Worm (Caenorhabditis elegans) whole organism, mixed stage, embryonic: Measurements from ENCODE around the gene Y39A1A.27.

ENCODE experiments used
- M03D4.4 ChIP-seq: sonication (generic microtip); optimal IDR thresholded peaks from 2 replicates; lab custom pipeline; 2017; ENCODE audit warnings: mild to moderate bottlenecking, missing genetic modification characterization, missing compliant biosample characterization
- bed-3 ChIP-seq: fragments of 200-800 bp; sonication (Bioruptor generic); optimal IDR thresholded peaks from 3 replicates; lab custom pipeline; 2018; ENCODE audit warnings: mild to moderate bottlenecking, missing genetic modification characterization, moderate library complexity, missing compliant biosample characterization
- blmp-1 ChIP-seq: fragments of 150-350 bp; optimal IDR thresholded peaks from 2 replicates; lab custom pipeline; 2014; ENCODE audit warnings: missing biosample characterization, missing genetic modification characterization
- ceh-39 ChIP-seq: fragments of 150-350 bp; optimal IDR thresholded peaks from 2 replicates; lab custom pipeline; 2014; ENCODE audit warnings: missing biosample characterization, missing genetic modification characterization
- ceh-43 ChIP-seq: fragments of 200-800 bp; sonication (Bioruptor generic); optimal IDR thresholded peaks from 2 replicates; lab custom pipeline; 2018; ENCODE audit warnings: mild to moderate bottlenecking, missing genetic modification characterization, moderate library complexity, missing compliant biosample characterization
- ceh-83 ChIP-seq: fragments of 200-800 bp; sonication (Bioruptor generic); optimal IDR thresholded peaks from 2 replicates; lab custom pipeline; 2018; ENCODE audit warnings: mild to moderate bottlenecking, missing genetic modification characterization, missing compliant biosample characterization
- ces-1 ChIP-seq: fragments of 150-350 bp; optimal IDR thresholded peaks from 2 replicates; lab custom pipeline; 2014; ENCODE audit warnings: missing biosample characterization, missing genetic modification reagents, missing genetic modification characterization
- cnd-1 ChIP-seq: fragments of 200-800 bp; sonication (Bioruptor generic); optimal IDR thresholded peaks from 2 replicates; lab custom pipeline; 2018; ENCODE audit warnings: mild to moderate bottlenecking, missing genetic modification characterization, missing compliant biosample characterization
- drap-1 ChIP-seq: fragments of 200-800 bp; sonication (Bioruptor generic); optimal IDR thresholded peaks from 3 replicates; lab custom pipeline; 2018; ENCODE audit warnings: mild to moderate bottlenecking, missing genetic modification characterization, missing compliant biosample characterization
- elt-1 ChIP-seq: sonication (generic microtip); optimal IDR thresholded peaks from 2 replicates; lab custom pipeline; 2017; ENCODE audit warnings: missing genetic modification characterization, mild to moderate bottlenecking, missing compliant biosample characterization, antibody characterized with exemption, moderate library complexity, borderline replicate concordance; ENCODE audit not compliant: insufficient read depth
- elt-3 ChIP-seq: fragments of 150-350 bp; optimal IDR thresholded peaks from 2 replicates; lab custom pipeline; 2014; ENCODE audit warnings: missing biosample characterization, missing genetic modification characterization
- flh-1 ChIP-seq: fragments of 200-800 bp; sonication (Bioruptor generic); optimal IDR thresholded peaks from 2 replicates; lab custom pipeline; 2018; ENCODE audit warnings: mild to moderate bottlenecking, missing genetic modification characterization, moderate library complexity, missing compliant biosample characterization
- ham-2 ChIP-seq: fragments of 200-800 bp; sonication (Bioruptor generic); optimal IDR thresholded peaks from 2 replicates; lab custom pipeline; 2018; ENCODE audit warnings: mild to moderate bottlenecking, missing genetic modification characterization, missing compliant biosample characterization
- hlh-1 ChIP-seq: fragments of 150-350 bp; optimal IDR thresholded peaks from 2 replicates; lab custom pipeline; 2014; ENCODE audit warnings: missing biosample characterization, missing genetic modification reagents, missing genetic modification characterization
- lin-13 ChIP-seq: fragments of 150-350 bp; optimal IDR thresholded peaks from 2 replicates; lab custom pipeline; 2014; ENCODE audit warnings: missing biosample characterization, missing genetic modification characterization
- lin-32 ChIP-seq: fragments of 200-800 bp; sonication (Bioruptor generic); optimal IDR thresholded peaks from 2 replicates; lab custom pipeline; 2018; ENCODE audit warnings: mild to moderate bottlenecking, missing genetic modification characterization, missing compliant biosample characterization
- lsy-2 ChIP-seq: fragments of 150-350 bp; optimal IDR thresholded peaks from 2 replicates; lab custom pipeline; 2014; ENCODE audit warnings: missing biosample characterization, missing genetic modification characterization
- mab-5 ChIP-seq: fragments of 150-350 bp; optimal IDR thresholded peaks from 2 replicates; lab custom pipeline; 2014; ENCODE audit warnings: missing biosample characterization, missing genetic modification characterization
- mep-1 ChIP-seq: fragments of 150-350 bp; optimal IDR thresholded peaks from 2 replicates; lab custom pipeline; 2017; ENCODE audit warnings: missing biosample characterization, missing genetic modification reagents, missing genetic modification characterization, inconsistent platforms
- mls-2 ChIP-seq: sonication (generic microtip); optimal IDR thresholded peaks from 2 replicates; lab custom pipeline; 2016; ENCODE audit warnings: mild to moderate bottlenecking, missing genetic modification characterization, moderate library complexity, missing compliant biosample characterization
- nhr-2 ChIP-seq: fragments of 150-350 bp; optimal IDR thresholded peaks from 2 replicates; lab custom pipeline; 2014; ENCODE audit warnings: missing biosample characterization, missing genetic modification characterization
- nhr-237 ChIP-seq: fragments of 150-350 bp; optimal IDR thresholded peaks from 2 replicates; lab custom pipeline; 2014; ENCODE audit warnings: missing biosample characterization, missing genetic modification characterization
- nhr-76 ChIP-seq: sonication (generic microtip); optimal IDR thresholded peaks from 2 replicates; lab custom pipeline; 2017; ENCODE audit warnings: missing biosample characterization, missing genetic modification characterization
- pha-4 ChIP-seq: fragments of 150-350 bp; optimal IDR thresholded peaks from 2 replicates; lab custom pipeline; 2018; ENCODE audit warnings: missing biosample characterization, missing genetic modification reagents, missing genetic modification characterization
- sem-2 ChIP-seq: fragments of 200-800 bp; sonication (Bioruptor generic); optimal IDR thresholded peaks from 2 replicates; lab custom pipeline; 2018; ENCODE audit warnings: mild to moderate bottlenecking, missing genetic modification characterization, missing compliant biosample characterization
- snpc-4 ChIP-seq: fragments of 150-350 bp; optimal IDR thresholded peaks from 2 replicates; lab custom pipeline; 2014; ENCODE audit warnings: missing biosample characterization, missing genetic modification characterization
- sptf-1 ChIP-seq: sonication (generic microtip); optimal IDR thresholded peaks from 2 replicates; lab custom pipeline; 2017; ENCODE audit warnings: mild to moderate bottlenecking, missing genetic modification characterization, moderate library complexity, missing compliant biosample characterization
- tbx-8 ChIP-seq: fragments of 200-800 bp; sonication (Bioruptor generic); optimal IDR thresholded peaks from 2 replicates; lab custom pipeline; 2018; ENCODE audit warnings: mild to moderate bottlenecking, missing genetic modification characterization, moderate library complexity, missing compliant biosample characterization
- unc-120 ChIP-seq: sonication (generic microtip); optimal IDR thresholded peaks from 2 replicates; lab custom pipeline; 2017; ENCODE audit warnings: missing genetic modification characterization, missing compliant biosample characterization; ENCODE audit not compliant: poor library complexity, severe bottlenecking
- unc-62 ChIP-seq: fragments of 150-350 bp; optimal IDR thresholded peaks from 2 replicates; lab custom pipeline; 2014; ENCODE audit warnings: missing biosample characterization, missing genetic modification reagents, missing genetic modification characterization
- zip-8 ChIP-seq: fragments of 150-350 bp; optimal IDR thresholded peaks from 2 replicates; lab custom pipeline; 2014; ENCODE audit warnings: missing biosample characterization, missing genetic modification characterization
- ztf-11 ChIP-seq: fragments of 150-350 bp; optimal IDR thresholded peaks from 2 replicates; lab custom pipeline; 2014; ENCODE audit warnings: missing biosample characterization, missing genetic modification characterization

Y39A1A.27 gene

DNA sequence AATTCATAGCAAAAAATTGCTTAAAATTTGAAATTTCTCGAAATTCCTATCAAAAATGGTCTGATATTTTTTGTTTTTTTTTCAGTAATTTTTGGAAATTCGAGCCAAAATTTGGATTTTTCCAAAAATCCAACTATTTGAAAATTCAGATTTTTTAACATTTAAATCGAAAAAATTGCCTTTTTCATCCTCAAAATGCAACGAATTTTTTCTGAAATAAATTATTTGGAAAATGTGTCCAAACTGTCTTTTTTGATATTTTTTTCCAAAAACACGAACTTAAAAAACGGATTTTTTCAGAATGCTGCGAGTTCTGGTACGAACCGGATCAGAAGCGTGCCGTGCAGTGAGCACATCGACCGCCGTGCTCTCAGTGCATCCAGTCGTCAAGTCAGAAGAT is 23.6 kb upstream of the Y39A1A.27 start, which contains the start of gene mrpl-22:
TSS of gene mrpl-22 (plus strand) at position 301 of the 400 bp plus-strand sequence.
- no peak for TF ChIP-seq elt-3 (tag; lab: Kevin White, UChicago)
- no peak for TF ChIP-seq mep-1
- TF ChIP-seq ces-1 (GFP tag; lab: Kevin White, UChicago) = no peak
- TF ChIP-seq unc-62 = no peak
- TF ChIP-seq nhr-237 = no peak
- TF ChIP-seq mls-2 (tag; lab: Kevin White, UChicago) = no peak
- no peak for TF ChIP-seq lsy-2
- no peak for TF ChIP-seq lin-32 (GFP tag; lab: Kevin White, UChicago)

DNA sequence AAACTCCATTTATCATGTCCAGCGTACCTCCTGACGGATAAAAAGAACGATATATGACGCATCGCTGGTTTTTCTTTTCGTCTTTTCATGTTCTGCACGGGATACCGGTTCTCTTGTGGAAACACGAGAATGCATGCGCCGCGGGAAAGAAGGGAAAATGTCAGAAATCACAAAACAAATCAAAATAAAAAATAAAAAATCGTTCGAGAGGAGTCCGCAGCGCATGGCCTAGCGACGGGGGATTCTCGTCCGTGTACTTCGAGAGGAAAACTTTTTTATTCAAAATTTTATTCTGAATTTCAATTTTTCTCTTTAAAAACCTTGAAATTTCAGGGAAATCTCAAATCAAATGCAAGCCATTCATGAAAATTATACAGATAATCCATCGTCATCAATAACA is 17.6 kb upstream of the Y39A1A.27 start, which contains the start of the genes lron-10 and hpr-9:
TSS of gene lron-10 (minus strand) at position 162 of the 400 bp plus-strand sequence.
TSS of gene hpr-9 (plus strand) at position 344 of the 400 bp plus-strand sequence.
- TF ChIP-seq nhr-2 (tag; lab: Kevin White, UChicago) = no peak
- TF ChIP-seq tbx-8 (GFP tag; lab: Kevin White, UChicago) = no peak
- TF ChIP-seq mab-5 (tag; lab: Kevin White, UChicago) = no peak
- TF ChIP-seq ham-2 (GFP tag; lab: Kevin White, UChicago) = no peak
- no peak for TF ChIP-seq elt-1 (tag; lab: Kevin White, UChicago)
- TF ChIP-seq ces-1 (GFP tag; lab: Kevin White, UChicago) = no peak
- TF ChIP-seq blmp-1 = no peak
- TF ChIP-seq drap-1 (GFP tag; lab: Kevin White, UChicago) = no peak
- TF ChIP-seq mls-2 (tag; lab: Kevin White, UChicago) = no peak
- TF ChIP-seq elt-3 (tag; lab: Kevin White, UChicago) = no peak
- no peak for TF ChIP-seq ceh-39 (tag; lab: Kevin White, UChicago)
- no peak for TF ChIP-seq ceh-43
- no peak for TF ChIP-seq unc-120 (tag; lab: Kevin White, UChicago)
- no peak for TF ChIP-seq bed-3 (GFP tag; lab: Kevin White, UChicago)
- TF ChIP-seq pha-4 (tag; lab: Kevin White, UChicago) = no peak
- TF ChIP-seq mep-1 = no peak
- no peak for TF ChIP-seq lin-13 (tag; lab: Kevin White, UChicago)
- TF ChIP-seq M03D4.4 (tag; lab: Kevin White, UChicago) = no peak
- TF ChIP-seq sptf-1 (tag; lab: Kevin White, UChicago) = no peak
- TF ChIP-seq lin-32 (GFP tag; lab: Kevin White, UChicago) = no peak
- TF ChIP-seq, all 35 proteins: peak for 0

DNA sequence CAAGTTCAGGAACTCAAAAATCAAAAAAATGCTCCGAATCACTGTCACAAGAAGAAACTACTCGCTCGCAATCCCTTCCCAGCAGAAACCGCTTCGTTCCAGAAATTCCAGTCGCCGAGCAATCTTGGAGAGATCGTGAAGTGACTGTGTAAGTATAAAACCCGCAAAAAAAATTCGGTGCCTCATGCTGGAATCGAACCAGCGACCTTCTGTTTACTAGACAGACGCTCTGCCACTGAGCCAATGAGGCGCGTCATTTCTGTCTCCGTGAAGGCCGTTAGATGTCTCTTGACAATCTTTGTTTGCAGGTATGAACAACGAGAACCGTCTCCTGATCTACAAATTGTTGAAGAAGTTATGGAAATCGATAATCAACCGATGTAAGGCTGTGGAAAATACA is 14.2 kb upstream of the Y39A1A.27 start:
- peak; percentile 33 for TF ChIP-seq flh-1 (GFP tag; lab: Kevin White, UChicago)
- peak; percentile 49 for TF ChIP-seq tbx-8 (GFP tag; lab: Kevin White, UChicago)
- TF ChIP-seq cnd-1 (tag; lab: Kevin White, UChicago) = peak; percentile 82
- peak; percentile 35 for TF ChIP-seq lin-13 (tag; lab: Kevin White, UChicago)
- TF ChIP-seq M03D4.4 (tag; lab: Kevin White, UChicago) = peak; percentile 86
- peak; percentile 54 for TF ChIP-seq ham-2 (GFP tag; lab: Kevin White, UChicago)
- no peak for TF ChIP-seq mab-5 (tag; lab: Kevin White, UChicago)
- TF ChIP-seq pha-4 (tag; lab: Kevin White, UChicago) = peak; percentile 18
- TF ChIP-seq mls-2 (tag; lab: Kevin White, UChicago) = peak; percentile 87
- TF ChIP-seq nhr-76 = no peak
- peak; percentile 38 for TF ChIP-seq hlh-1 (tag; lab: Kevin White, UChicago)
- TF ChIP-seq zip-8 (tag; lab: Kevin White, UChicago) = no peak
- TF ChIP-seq unc-120 (tag; lab: Kevin White, UChicago) = peak; percentile 53
- TF ChIP-seq ztf-11 (tag; lab: Kevin White, UChicago) = peak; percentile 41
- peak; percentile 80 for TF ChIP-seq sem-2 (GFP tag; lab: Kevin White, UChicago)
- TF ChIP-seq sptf-1 (tag; lab: Kevin White, UChicago) = peak; percentile 90
- peak; percentile 50 for TF ChIP-seq bed-3 (GFP tag; lab: Kevin White, UChicago)
- TF ChIP-seq mep-1 = no peak
- TF ChIP-seq ceh-43 = peak; percentile 60
- peak; percentile 81 for TF ChIP-seq drap-1 (GFP tag; lab: Kevin White, UChicago)
- no peak for TF ChIP-seq snpc-4
- TF ChIP-seq ceh-83 (GFP tag; lab: Kevin White, UChicago) = peak; percentile 74
- TF ChIP-seq lin-32 (GFP tag; lab: Kevin White, UChicago) = peak; percentile 72

DNA sequence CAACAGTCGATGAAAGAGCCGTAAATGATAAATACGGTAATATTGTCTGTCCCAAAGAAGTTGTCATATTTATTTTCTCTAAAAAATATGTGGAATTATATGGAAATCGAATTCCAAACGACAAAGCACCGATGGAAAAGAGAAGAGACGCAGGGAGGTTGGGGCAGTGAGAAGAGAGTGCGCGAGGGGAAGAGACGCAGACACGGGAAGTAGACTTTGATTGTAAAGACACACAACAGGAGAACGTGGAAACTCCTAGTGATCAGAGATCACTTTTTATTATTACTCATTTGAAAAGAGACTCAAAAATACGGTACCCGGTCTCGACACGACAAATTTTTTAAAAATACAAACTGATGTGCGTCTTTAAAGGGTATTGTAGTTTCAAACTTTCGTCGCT is 10.4 kb upstream of the Y39A1A.27 start:
- TF ChIP-seq ces-1 (GFP tag; lab: Kevin White, UChicago) (peak; percentile 39), hlh-1 (tag; lab: Kevin White, UChicago) (peak; percentile 14), M03D4.4 (tag; lab: Kevin White, UChicago) (no peak)
